Worm (Caenorhabditis elegans): ENCODE measurements around the gene K02B2.6.

K02B2.6 gene

ce11 chrIV:5941236-5941976 lies 20.7 kb downstream of the K02B2.6 start, which contains the start of gene pfkb-1.2:
Gene pfkb-1.2, plus strand, starts transcription at chrIV:5941926.
- peak; percentile 76; the same call in 1 of the 2 replicates for TF ChIP-seq hmg-1.2 (GFP tag; IDR thresholded peaks at IDR 0.05)
- TF ChIP-seq snpc-4 (GFP tag; optimal IDR thresholded peaks at IDR 0.05), result no peak
- TF ChIP-seq snpc-4 (tag; optimal IDR thresholded peaks at IDR 0.05), result peak in 1 of 4 experiments; percentile 18
- TF ChIP-seq ztf-26 (tag; optimal IDR thresholded peaks at IDR 0.05), result no peak

- TF ChIP-seq lag-1 (GFP tag; IDR thresholded peaks at IDR 0.05) (no peak), ceh-27 (GFP tag; optimal IDR thresholded peaks at IDR 0.05) (no peak), efl-1 (GFP tag; optimal IDR thresholded peaks at IDR 0.05) (no peak), ceh-91 (GFP tag; IDR thresholded peaks at IDR 0.05) (no peak), egrh-3 (GFP tag; IDR thresholded peaks at IDR 0.05) (no peak), nfyb-1 (GFP tag; IDR thresholded peaks at IDR 0.05) (no peak), hrde-1 (tag; optimal IDR thresholded peaks at IDR 0.05; ENCODE audit: borderline replicate concordance) (no peak), D2030.7 (GFP tag; IDR thresholded peaks at IDR 0.05) (no peak), snpc-1.1 (tag; optimal IDR thresholded peaks at IDR 0.05; ENCODE audit: insufficient read depth) (no peak), hlh-26 (GFP tag; conservative IDR thresholded peaks at IDR 0.05) (no peak), hmg-20 (GFP tag; IDR thresholded peaks at IDR 0.05) (no peak), sptf-2 (GFP tag; optimal IDR thresholded peaks at IDR 0.05) (no peak), lin-35 (GFP tag; optimal IDR thresholded peaks at IDR 0.05) (no peak), nhr-80 (tag; optimal IDR thresholded peaks at IDR 0.05) (no peak), let-607 (tag; optimal IDR thresholded peaks at IDR 0.05) (no peak), tbp1 (GFP tag; optimal IDR thresholded peaks at IDR 0.05) (no peak), Y53G8AR.9 (GFP tag; conservative IDR thresholded peaks at IDR 0.05) (no peak), attf-3 (GFP tag; conservative IDR thresholded peaks at IDR 0.05) (no peak), attf-6 (GFP tag; IDR thresholded peaks at IDR 0.05) (no peak)
Observed at ce11 chrIV:5940608-5941007, 21.5 kb downstream of the K02B2.6 start.

ce11 chrIV:5939908-5940307 lies 22.2 kb downstream of the K02B2.6 start:
- TF ChIP-seq F22D6.2 (tag; optimal IDR thresholded peaks at IDR 0.05) (no peak), F33H1.4 (GFP tag; IDR thresholded peaks at IDR 0.05) (0 out of 2 replicates have a peak, but pooled peaks have one; percentile 15), lsl-1 (GFP tag; optimal IDR thresholded peaks at IDR 0.05) (peak; percentile 79), snpc-4 (GFP tag; optimal IDR thresholded peaks at IDR 0.05) (peak; percentile 18), snpc-4 (tag; optimal IDR thresholded peaks at IDR 0.05) (peak in 3 of 4 experiments; percentile 34 to 83 (median 78))

- TF ChIP-seq lin-40 (tag; optimal IDR thresholded peaks at IDR 0.05) (peak; percentile 12), Y67H2A.10 (GFP tag; conservative IDR thresholded peaks at IDR 0.05) (no peak), somi-1 (GFP tag; optimal IDR thresholded peaks at IDR 0.05) (no peak), ztf-18 (tag; optimal IDR thresholded peaks at IDR 0.05) (no peak), D2030.7 (GFP tag; IDR thresholded peaks at IDR 0.05) (no peak), nhr-80 (tag; optimal IDR thresholded peaks at IDR 0.05) (peak; percentile 9), let-607 (tag; optimal IDR thresholded peaks at IDR 0.05) (peak in 1 of 2 experiments; percentile 27), ceh-100 (GFP tag; IDR thresholded peaks at IDR 0.05) (no peak), ztf-3 (GFP tag; optimal IDR thresholded peaks at IDR 0.05) (no peak), ceh-40 (GFP tag; IDR thresholded peaks at IDR 0.05) (no peak), akir-1 (GFP tag; optimal IDR thresholded peaks at IDR 0.05) (no peak), mes-4 (tag; optimal IDR thresholded peaks at IDR 0.05) (no peak), cebp-2 (GFP tag; IDR thresholded peaks at IDR 0.05) (no peak), F52B5.7 (tag; optimal IDR thresholded peaks at IDR 0.05) (no peak), attf-5 (GFP tag; optimal IDR thresholded peaks at IDR 0.05) (no peak), ztf-26 (tag; optimal IDR thresholded peaks at IDR 0.05) (no peak), tbp1 (GFP tag; optimal IDR thresholded peaks at IDR 0.05) (no peak), Y53G8AR.9 (GFP tag; conservative IDR thresholded peaks at IDR 0.05) (no peak), repo-1 (tag; optimal IDR thresholded peaks at IDR 0.05) (no peak)
Observed at ce11 chrIV:5939122-5939521, 22.9 kb downstream of the K02B2.6 start, which contains the start of gene mcu-1. Gene mcu-1, minus strand, starts transcription at chrIV:5939230.
